Worm (Caenorhabditis elegans): ENCODE results near the gene ZK616.61.
A peak's percentile ranks its signal among the peaks of the same experiment; 100 is the strongest.

The ZK616.61 gene

DNA sequence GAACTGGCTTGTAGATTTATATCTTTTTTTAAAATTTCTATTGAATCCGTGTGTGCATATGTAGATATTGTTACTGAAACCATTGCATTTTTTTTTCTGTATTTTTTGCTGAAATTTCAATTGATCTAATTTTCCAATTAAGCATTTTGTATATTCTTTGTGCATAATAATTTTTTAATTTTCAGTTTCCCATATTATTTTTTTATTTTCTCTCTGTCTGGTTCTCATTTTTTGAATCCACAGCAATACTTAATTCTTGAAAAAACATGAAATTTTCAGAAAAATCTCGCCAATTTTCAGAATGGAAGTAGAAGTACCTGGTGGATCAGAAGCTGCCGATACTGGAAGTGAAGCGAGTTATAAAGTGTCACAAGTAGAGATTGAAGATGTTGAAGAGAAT lies 38.9 kb upstream of the ZK616.61 start, which contains the start of gene sand-1:
Gene sand-1, plus strand, starts transcription at position 301 of the 400 bp plus-strand sequence.
- TF ChIP-seq F52B5.7 (tag; optimal IDR thresholded peaks at IDR 0.05) (no peak), ccch-3 (GFP tag; optimal IDR thresholded peaks at IDR 0.05) (no peak), snpc-4 (GFP tag; optimal IDR thresholded peaks at IDR 0.05) (no peak), snpc-4 (tag; optimal IDR thresholded peaks at IDR 0.05) (peak in 1 of 4 experiments; percentile 66), athp-1 (tag; optimal IDR thresholded peaks at IDR 0.05) (peak; percentile 30)

DNA sequence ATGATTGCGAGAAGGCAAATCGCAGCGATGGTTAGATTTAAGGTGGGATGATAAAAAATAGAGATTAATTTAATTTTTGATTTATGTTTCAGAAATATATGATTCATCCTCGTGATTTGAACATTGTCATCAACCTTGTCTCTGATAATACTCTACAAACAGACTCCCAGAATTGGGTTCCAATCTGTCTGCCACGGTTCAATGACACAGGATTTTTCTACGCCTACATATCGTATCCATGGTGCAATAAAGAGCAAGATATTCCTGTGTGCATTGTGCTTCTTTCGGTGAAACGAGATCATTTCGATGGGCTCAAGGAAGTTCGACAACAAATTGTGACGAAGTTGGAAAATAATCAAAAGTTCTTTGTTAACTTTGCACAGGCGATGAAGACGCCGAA lies 37.5 kb upstream of the ZK616.61 start:
- TF ChIP-seq lin-35 (GFP tag; optimal IDR thresholded peaks at IDR 0.05) (no peak), Y56A3A.18 (GFP tag; IDR thresholded peaks at IDR 0.05) (no peak), atf-7 (tag; optimal IDR thresholded peaks at IDR 0.05) (no peak), nhr-27 (tag; optimal IDR thresholded peaks at IDR 0.05) (no peak), mel-28 (tag; optimal IDR thresholded peaks at IDR 0.05; ENCODE audit: borderline replicate concordance) (no peak), aptf-2 (GFP tag; conservative IDR thresholded peaks at IDR 0.05) (no peak), attf-5 (GFP tag; optimal IDR thresholded peaks at IDR 0.05) (no peak), ztf-22 (GFP tag; optimal IDR thresholded peaks at IDR 0.05) (no peak), nhr-120 (GFP tag; IDR thresholded peaks at IDR 0.05) (no peak), cebp-2 (GFP tag; IDR thresholded peaks at IDR 0.05) (no peak), T07F8.4 (tag; optimal IDR thresholded peaks at IDR 0.05) (no peak), ztf-25 (GFP tag; IDR thresholded peaks at IDR 0.05) (no peak), ceh-91 (GFP tag; IDR thresholded peaks at IDR 0.05) (no peak)

DNA sequence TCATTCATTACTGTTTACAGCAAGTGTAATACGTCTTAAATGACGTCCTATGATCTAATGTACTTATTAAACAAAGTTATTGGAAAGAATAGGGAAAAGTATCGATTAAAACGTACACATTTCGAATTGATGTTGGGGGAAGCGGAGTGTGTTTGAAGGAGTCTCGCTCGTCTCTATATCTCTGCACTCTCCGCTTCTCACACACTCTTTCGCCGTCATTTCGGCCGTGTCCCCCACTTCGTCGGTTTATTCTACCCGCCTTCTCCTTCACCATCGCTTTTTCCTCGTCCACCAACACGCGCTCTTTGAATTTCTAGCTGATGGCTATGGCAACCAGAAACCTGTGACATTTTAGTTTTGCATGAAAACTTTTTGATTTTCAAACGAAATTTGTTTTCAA lies 36.6 kb upstream of the ZK616.61 start:
- TF ChIP-seq Y79H2A.3 (GFP tag; conservative IDR thresholded peaks at IDR 0.05) (no peak), nhr-90 (tag; optimal IDR thresholded peaks at IDR 0.05) (no peak), mel-28 (tag; optimal IDR thresholded peaks at IDR 0.05; ENCODE audit: borderline replicate concordance) (no peak), F39B2.1 (GFP tag; IDR thresholded peaks at IDR 0.05) (no peak), hmg-1.2 (GFP tag; IDR thresholded peaks at IDR 0.05) (peak; percentile 93), ceh-58 (GFP tag; IDR thresholded peaks at IDR 0.05) (no peak), hsf-1 (GFP tag; IDR thresholded peaks at IDR 0.05) (no peak), ceh-40 (GFP tag; IDR thresholded peaks at IDR 0.05) (no peak), mxl-1 (tag; optimal IDR thresholded peaks at IDR 0.05) (no peak), attf-6 (GFP tag; IDR thresholded peaks at IDR 0.05) (no peak), ztf-22 (GFP tag; optimal IDR thresholded peaks at IDR 0.05) (no peak), pha-4 (tag; optimal IDR thresholded peaks at IDR 0.05) (no peak), K11D2.4 (GFP tag; IDR thresholded peaks at IDR 0.05) (no peak), dox-1 (GFP tag; IDR thresholded peaks at IDR 0.05) (peak; percentile 36; the same call in 1 of the 2 replicates), nhr-120 (GFP tag; IDR thresholded peaks at IDR 0.05) (no peak), F37B4.10 (GFP tag; IDR thresholded peaks at IDR 0.05) (no peak), nfyb-1 (GFP tag; IDR thresholded peaks at IDR 0.05) (0 out of 2 replicates have a peak, but pooled peaks have one; percentile 20), lin-54 (GFP tag; optimal IDR thresholded peaks at IDR 0.05) (peak; percentile 6), rec-8 (tag; optimal IDR thresholded peaks at IDR 0.05) (no peak), attf-3 (GFP tag; conservative IDR thresholded peaks at IDR 0.05) (no peak), ztf-3 (GFP tag; optimal IDR thresholded peaks at IDR 0.05) (no peak), B0336.3 (GFP tag; IDR thresholded peaks at IDR 0.05) (peak; percentile 46; the same call in 1 of the 2 replicates), hmg-20 (GFP tag; IDR thresholded peaks at IDR 0.05) (no peak), B0035.1 (tag; optimal IDR thresholded peaks at IDR 0.05) (no peak), tbx-9 (tag; optimal IDR thresholded peaks at IDR 0.05; ENCODE audit: borderline replicate concordance) (no peak), B0019.2 (GFP tag; conservative IDR thresholded peaks at IDR 0.05) (no peak), pbrm-1 (GFP tag; IDR thresholded peaks at IDR 0.05) (0 out of 2 replicates have a peak, but pooled peaks have one; percentile 31), chd-7 (tag; optimal IDR thresholded peaks at IDR 0.05) (no peak), unc-130 (GFP tag; optimal IDR thresholded peaks at IDR 0.05) (no peak), tlf-1 (GFP tag; optimal IDR thresholded peaks at IDR 0.05) (no peak), madf-10 (tag; optimal IDR thresholded peaks at IDR 0.05) (no peak), tbp1 (GFP tag; optimal IDR thresholded peaks at IDR 0.05) (peak; percentile 8), ccch-3 (GFP tag; optimal IDR thresholded peaks at IDR 0.05) (no peak)
